Fruit fly (Drosophila melanogaster) whole organism, embryonic: ENCODE measurements around the gene Sulf1.

Experiments
- Drgx ChIP-seq: fragments of 200-800 bp; sonication (Bioruptor generic); IDR thresholded peaks from 2 replicates; pipeline ENCODE4 v1.3.6; 2022; ENCODE audit warnings: missing biosample characterization, missing genetic modification characterization
- bsh ChIP-seq, 2 experiments: fragments of 200-800 bp; sonication (Bioruptor generic); optimal IDR thresholded peaks; 2 replicates each; lab custom pipeline; 2017 to 2018; ENCODE audit warnings: mild to moderate bottlenecking in 2 of 2, missing biosample characterization in 2 of 2, missing genetic modification characterization in 2 of 2, moderate library complexity in 1 of 2

DNA sequence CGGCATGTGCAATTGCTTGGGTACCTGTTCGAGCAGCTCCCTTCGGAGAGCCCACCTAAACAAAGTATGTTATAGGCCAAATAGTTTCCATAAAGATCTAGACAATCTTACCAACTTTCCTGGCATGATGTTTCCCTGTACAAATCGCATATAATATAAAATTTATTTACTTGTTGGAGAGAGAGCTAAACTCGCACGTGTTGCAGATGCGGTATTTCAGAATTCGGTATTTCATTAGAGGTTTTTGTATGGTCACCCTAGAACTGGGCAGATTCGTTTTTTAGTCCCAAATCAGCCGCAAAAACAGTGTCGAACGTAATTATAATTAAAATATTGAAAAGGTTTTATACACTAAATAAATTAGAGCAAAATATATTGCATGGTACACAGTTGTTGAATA is 67.2 kb downstream of the Sulf1 start, which contains the start of the genes Mat89Ba and gish:
- TF ChIP-seq Drgx (GFP tag; lab: Robert Waterston, UW) (no peak), bsh (GFP tag; optimal IDR thresholded peaks at IDR 0.05; lab: Kevin White, UChicago) (no peak)
